Fruit fly (Drosophila melanogaster): ENCODE measurements around the gene CG8661.

CG8661 gene

dm6 chrX:17293385-17293784 is 9.1 kb upstream of the CG8661 start (continued):
- TF ChIP-seq CG1792 (GFP tag; optimal IDR thresholded peaks at IDR 0.05) = no peak
- no peak for TF ChIP-seq inv (GFP tag; IDR thresholded peaks at IDR 0.05; ENCODE audit: partially characterized antibody)
- TF ChIP-seq CG17802 (tag; optimal IDR thresholded peaks at IDR 0.05) = no peak
- no peak for TF ChIP-seq trh (GFP tag; optimal IDR thresholded peaks at IDR 0.05)
- 0 out of 2 replicates have a peak, but pooled peaks have one; percentile 8 for TF ChIP-seq CG14667 (GFP tag; IDR thresholded peaks at IDR 0.05)
- TF ChIP-seq CG2889 (GFP tag; IDR thresholded peaks at IDR 0.05) = no peak
- TF ChIP-seq CG9932 (GFP tag; IDR thresholded peaks at IDR 0.05) = peak; percentile 45
- TF ChIP-seq Dip3 (GFP tag; optimal IDR thresholded peaks at IDR 0.05) = no peak
- peak; percentile 44 for TF ChIP-seq cwo (GFP tag; optimal IDR thresholded peaks at IDR 0.05)
- TF ChIP-seq wor (GFP tag; IDR thresholded peaks at IDR 0.05) = 0 out of 2 replicates have a peak, but pooled peaks have one; percentile 17
- peak; percentile 39 for TF ChIP-seq Sox100B (GFP tag; optimal IDR thresholded peaks at IDR 0.05)
- no peak for TF ChIP-seq pnt (GFP tag; optimal IDR thresholded peaks at IDR 0.05)
- TF ChIP-seq ap (GFP tag; IDR thresholded peaks at IDR 0.05) = peak; percentile 39; the same call in 1 of the 2 replicates
- no peak for TF ChIP-seq Hr39 (optimal IDR thresholded peaks at IDR 0.05)
- peak; percentile 75; the same call in 1 of the 3 replicates for TF ChIP-seq CG17361 (GFP tag; IDR thresholded peaks at IDR 0.05)
- TF ChIP-seq mld (GFP tag; IDR thresholded peaks at IDR 0.05; ENCODE audit: partially characterized antibody) = no peak
- no peak for TF ChIP-seq gcm (GFP tag; optimal IDR thresholded peaks at IDR 0.05)
- peak; percentile 52 for TF ChIP-seq CG10267 (tag; optimal IDR thresholded peaks at IDR 0.05)
- peak; percentile 33; the same call in 1 of the 2 replicates for TF ChIP-seq esg (GFP tag; conservative IDR thresholded peaks at IDR 0.05)
- TF ChIP-seq eve (GFP tag; optimal IDR thresholded peaks at IDR 0.05) = peak in 1 of 2 experiments; percentile 36
- TF ChIP-seq Sox102F (GFP tag; optimal IDR thresholded peaks at IDR 0.05) = peak; percentile 56
- TF ChIP-seq CG3407 (GFP tag; optimal IDR thresholded peaks at IDR 0.05) = no peak
- TF ChIP-seq CG12391 (tag; optimal IDR thresholded peaks at IDR 0.05) = peak; percentile 51
- no peak for TF ChIP-seq CG30020 (tag; optimal IDR thresholded peaks at IDR 0.05)
- peak; percentile 14 for TF ChIP-seq CG7271 (tag; optimal IDR thresholded peaks at IDR 0.05)
- TF ChIP-seq Sry-β (GFP tag; optimal IDR thresholded peaks at IDR 0.05) = no peak
- TF ChIP-seq CG4282 (GFP tag; optimal IDR thresholded peaks at IDR 0.05) = no peak
- TF ChIP-seq her (GFP tag; optimal IDR thresholded peaks at IDR 0.05) = no peak
- TF ChIP-seq lmd (GFP tag; IDR thresholded peaks at IDR 0.05) = peak; percentile 60; the same call in 1 of the 2 replicates
- TF ChIP-seq CG14050 (GFP tag; IDR thresholded peaks at IDR 0.05) = peak; percentile 20; the same call in 1 of the 3 replicates
- peak; percentile 52 for TF ChIP-seq CG13296 (GFP tag; optimal IDR thresholded peaks at IDR 0.05)
- TF ChIP-seq CG4854 (GFP tag; optimal IDR thresholded peaks at IDR 0.05) = no peak
- TF ChIP-seq CG18476 (GFP tag; optimal IDR thresholded peaks at IDR 0.05) = peak; percentile 11
- peak; percentile 46 for TF ChIP-seq lilli (GFP tag; optimal IDR thresholded peaks at IDR 0.05)
- no peak for TF ChIP-seq CG17186 (GFP tag; optimal IDR thresholded peaks at IDR 0.05)
- no peak for TF ChIP-seq CG16863 (GFP tag; optimal IDR thresholded peaks at IDR 0.05)
- peak; percentile 46; the same call in 1 of the 2 replicates for TF ChIP-seq HLH3B (GFP tag; IDR thresholded peaks at IDR 0.05)
- TF ChIP-seq CG6765 (GFP tag; optimal IDR thresholded peaks at IDR 0.05) = peak; percentile 22
- TF ChIP-seq CG7357 (GFP tag; IDR thresholded peaks at IDR 0.05) = peak; percentile 32; the same call in 1 of the 3 replicates
- TF ChIP-seq CG13894 (tag; optimal IDR thresholded peaks at IDR 0.05) = no peak
- TF ChIP-seq nerfin-1 (tag; optimal IDR thresholded peaks at IDR 0.05) = peak; percentile 23
- TF ChIP-seq hkb (optimal IDR thresholded peaks at IDR 0.05) = no peak
- no peak for TF ChIP-seq hkb (GFP tag; IDR thresholded peaks at IDR 0.05)
- TF ChIP-seq h (optimal IDR thresholded peaks at IDR 0.05) = no peak
- TF ChIP-seq CG10979 (tag; optimal IDR thresholded peaks at IDR 0.05) = peak; percentile 52
- peak; percentile 41 for TF ChIP-seq CG15696 (tag; optimal IDR thresholded peaks at IDR 0.05)
- peak; percentile 70 for TF ChIP-seq tgo (GFP tag; IDR thresholded peaks at IDR 0.05)
- peak; percentile 32; the same call in 1 of the 2 replicates for TF ChIP-seq H2.0 (GFP tag; IDR thresholded peaks at IDR 0.05)
- TF ChIP-seq dmrt99B (tag; optimal IDR thresholded peaks at IDR 0.05) = peak; percentile 64
- no peak for TF ChIP-seq ham (GFP tag; IDR thresholded peaks at IDR 0.05)
- peak; percentile 39; the same call in 1 of the 2 replicates for TF ChIP-seq sob (GFP tag; IDR thresholded peaks at IDR 0.05)
- TF ChIP-seq Lhr (GFP tag; optimal IDR thresholded peaks at IDR 0.05) = no peak
